Worm (Caenorhabditis elegans) whole organism, L4/young adult: ENCODE data around the gene ceh-18.

Experiments used
- W03F9.2 ChIP-seq: fragments of 150-350 bp; optimal IDR thresholded peaks from 2 replicates; lab custom pipeline; 2014; ENCODE audit warnings: missing biosample characterization, missing genetic modification characterization
- dao-5 ChIP-seq: sonication (generic microtip); optimal IDR thresholded peaks from 2 replicates; lab custom pipeline; 2016; ENCODE audit warnings: missing genotype, missing genetic modification characterization, moderate library complexity, missing compliant biosample characterization
- him-1 ChIP-seq: sonication (generic microtip); optimal IDR thresholded peaks from 2 replicates; lab custom pipeline; 2016; ENCODE audit warnings: missing genotype, missing genetic modification reagents, missing genetic modification characterization, missing compliant biosample characterization

Gene ceh-18

ce11 chrX:3859449-3859848 lies 1.9 kb upstream of the ceh-18 start:
- no peak for TF ChIP-seq dao-5 (tag; lab: Kevin White, UChicago)
- no peak for TF ChIP-seq him-1 (tag; lab: Kevin White, UChicago)
- no peak for TF ChIP-seq W03F9.2 (tag; lab: Kevin White, UChicago)

ce11 chrX:3858355-3858754 lies 758 bp upstream of the ceh-18 start:
- TF ChIP-seq him-1 (tag; lab: Kevin White, UChicago): no peak
- no peak for TF ChIP-seq dao-5 (tag; lab: Kevin White, UChicago)

- no peak for TF ChIP-seq him-1 (tag; lab: Kevin White, UChicago)
- TF ChIP-seq dao-5 (tag; lab: Kevin White, UChicago): no peak
- no peak for TF ChIP-seq W03F9.2 (tag; lab: Kevin White, UChicago)
These were observed 1.9 kb downstream of the ceh-18 start for ce11 chrX:3855717-3856116.

- no peak for TF ChIP-seq W03F9.2 (tag; lab: Kevin White, UChicago)
- TF ChIP-seq dao-5 (tag; lab: Kevin White, UChicago): no peak
- no peak for TF ChIP-seq him-1 (tag; lab: Kevin White, UChicago)
These were observed 3.7 kb downstream of the ceh-18 start for ce11 chrX:3853901-3854300.

- TF ChIP-seq W03F9.2 (tag; lab: Kevin White, UChicago): no peak
- no peak for TF ChIP-seq dao-5 (tag; lab: Kevin White, UChicago)
- no peak for TF ChIP-seq him-1 (tag; lab: Kevin White, UChicago)
These were observed 15.2 kb downstream of the ceh-18 start, which contains the start of gene ttr-48 for ce11 chrX:3842398-3842896. Gene ttr-48, minus strand, starts transcription at chrX:3842448.

- no peak for TF ChIP-seq dao-5 (tag; lab: Kevin White, UChicago)
- TF ChIP-seq him-1 (tag; lab: Kevin White, UChicago): no peak
- TF ChIP-seq W03F9.2 (tag; lab: Kevin White, UChicago): no peak
These were observed 18.4 kb downstream of the ceh-18 start for ce11 chrX:3839172-3839571.

ce11 chrX:3838670-3839069 lies 18.9 kb downstream of the ceh-18 start:
- TF ChIP-seq W03F9.2 (tag; lab: Kevin White, UChicago) (no peak), him-1 (tag; lab: Kevin White, UChicago) (no peak), dao-5 (tag; lab: Kevin White, UChicago) (no peak)

- TF ChIP-seq W03F9.2 (tag; lab: Kevin White, UChicago) (no peak), him-1 (tag; lab: Kevin White, UChicago) (no peak), dao-5 (tag; lab: Kevin White, UChicago) (no peak)
These were observed 19.8 kb downstream of the ceh-18 start for ce11 chrX:3837752-3838159.

ce11 chrX:3835632-3836031 lies 22.0 kb downstream of the ceh-18 start:
- TF ChIP-seq dao-5 (tag; lab: Kevin White, UChicago) (no peak), W03F9.2 (tag; lab: Kevin White, UChicago) (no peak), him-1 (tag; lab: Kevin White, UChicago) (no peak)

ce11 chrX:3833964-3834840 lies 23.4 kb downstream of the ceh-18 start:
- no peak for TF ChIP-seq dao-5 (tag; lab: Kevin White, UChicago)
- TF ChIP-seq W03F9.2 (tag; lab: Kevin White, UChicago): no peak
- TF ChIP-seq him-1 (tag; lab: Kevin White, UChicago): no peak

- TF ChIP-seq him-1 (tag; lab: Kevin White, UChicago) (no peak), W03F9.2 (tag; lab: Kevin White, UChicago) (peak; percentile 68), dao-5 (tag; lab: Kevin White, UChicago) (no peak)
These were observed 25.4 kb downstream of the ceh-18 start for ce11 chrX:3832059-3832641.

- TF ChIP-seq him-1 (tag; lab: Kevin White, UChicago): no peak
- TF ChIP-seq dao-5 (tag; lab: Kevin White, UChicago): no peak
- no peak for TF ChIP-seq W03F9.2 (tag; lab: Kevin White, UChicago)
These were observed 26.7 kb downstream of the ceh-18 start for ce11 chrX:3830872-3831271.

- TF ChIP-seq him-1 (tag; lab: Kevin White, UChicago) (no peak), dao-5 (tag; lab: Kevin White, UChicago) (no peak), W03F9.2 (tag; lab: Kevin White, UChicago) (no peak)
These were observed 28.0 kb downstream of the ceh-18 start for ce11 chrX:3829605-3830004.
